Fruit fly (Drosophila melanogaster): ENCODE results near the gene CG13386.

DNA sequence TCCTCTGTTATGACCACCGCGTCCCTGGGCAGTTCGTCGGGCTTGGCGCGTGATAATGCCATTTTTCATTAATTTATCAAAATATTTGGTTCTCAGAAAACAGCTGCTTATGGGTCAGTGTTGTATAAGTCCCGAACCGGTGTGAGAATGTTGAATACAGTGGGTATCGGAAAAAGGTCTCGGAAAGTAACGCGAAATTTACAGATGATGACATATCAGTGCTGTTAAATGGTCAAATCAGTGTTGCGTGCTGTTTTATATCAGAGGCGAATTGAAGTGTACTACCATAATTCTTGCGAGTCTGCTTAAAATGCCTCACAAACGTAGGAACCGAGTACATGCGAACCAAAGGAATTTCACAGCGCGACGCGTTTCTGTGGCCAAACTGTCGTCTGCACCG is 16.2 kb upstream of the CG13386 start, which contains the start of the genes CG13392 and Rcd4:
- no peak for TF ChIP-seq usp (GFP tag; optimal IDR thresholded peaks at IDR 0.05)
- no peak for TF ChIP-seq psq (optimal IDR thresholded peaks at IDR 0.05)

Measured in whole organism.